Fruit fly (Drosophila melanogaster): ENCODE data around the gene CG32645.

dm6 chrX:13090656-13091261 lies 48.2 kb upstream of the CG32645 start, which contains the start of gene lic:
- TF ChIP-seq pan (optimal IDR thresholded peaks at IDR 0.05) (no peak), foxo (GFP tag; optimal IDR thresholded peaks at IDR 0.05) (no peak), psq (GFP tag; optimal IDR thresholded peaks at IDR 0.05) (peak; percentile 46), Abd-B (GFP tag; optimal IDR thresholded peaks at IDR 0.05) (no peak), GATAd (GFP tag; optimal IDR thresholded peaks at IDR 0.05) (no peak), usp (GFP tag; optimal IDR thresholded peaks at IDR 0.05) (no peak), rgr (GFP tag; optimal IDR thresholded peaks at IDR 0.05) (no peak), sv (GFP tag; optimal IDR thresholded peaks at IDR 0.05) (no peak), dl (GFP tag; optimal IDR thresholded peaks at IDR 0.05; ENCODE audit: insufficient read depth in 1 of 2, partially characterized antibody in 2 of 2) (no peak), fru (GFP tag; optimal IDR thresholded peaks at IDR 0.05) (no peak), dmrt93B (GFP tag; optimal IDR thresholded peaks at IDR 0.05) (no peak)
